Worm (Caenorhabditis elegans) whole organism, mixed stage, embryonic: ENCODE data around the gene F01G10.6.

Source experiments
- ces-1 ChIP-seq: fragments of 150-350 bp; optimal IDR thresholded peaks from 2 replicates; lab custom pipeline; 2014; ENCODE audit warnings: missing biosample characterization, missing genetic modification reagents, missing genetic modification characterization
- elt-3 ChIP-seq: fragments of 150-350 bp; optimal IDR thresholded peaks from 2 replicates; lab custom pipeline; 2014; ENCODE audit warnings: missing biosample characterization, missing genetic modification characterization
- lin-13 ChIP-seq: fragments of 150-350 bp; optimal IDR thresholded peaks from 2 replicates; lab custom pipeline; 2014; ENCODE audit warnings: missing biosample characterization, missing genetic modification characterization
- mep-1 ChIP-seq: fragments of 150-350 bp; optimal IDR thresholded peaks from 2 replicates; lab custom pipeline; 2017; ENCODE audit warnings: missing biosample characterization, missing genetic modification reagents, missing genetic modification characterization, inconsistent platforms
- nhr-2 ChIP-seq: fragments of 150-350 bp; optimal IDR thresholded peaks from 2 replicates; lab custom pipeline; 2014; ENCODE audit warnings: missing biosample characterization, missing genetic modification characterization
- sem-2 ChIP-seq: fragments of 200-800 bp; sonication (Bioruptor generic); optimal IDR thresholded peaks from 2 replicates; lab custom pipeline; 2018; ENCODE audit warnings: mild to moderate bottlenecking, missing genetic modification characterization, missing compliant biosample characterization
- snpc-4 ChIP-seq: fragments of 150-350 bp; optimal IDR thresholded peaks from 2 replicates; lab custom pipeline; 2014; ENCODE audit warnings: missing biosample characterization, missing genetic modification characterization
- unc-39 ChIP-seq: fragments of 150-350 bp; optimal IDR thresholded peaks from 2 replicates; lab custom pipeline; 2014; ENCODE audit warnings: missing biosample characterization, missing genetic modification characterization
- unc-62 ChIP-seq: fragments of 150-350 bp; optimal IDR thresholded peaks from 2 replicates; lab custom pipeline; 2014; ENCODE audit warnings: missing biosample characterization, missing genetic modification reagents, missing genetic modification characterization
- ztf-11 ChIP-seq: fragments of 150-350 bp; optimal IDR thresholded peaks from 2 replicates; lab custom pipeline; 2014; ENCODE audit warnings: missing biosample characterization, missing genetic modification characterization

- TF ChIP-seq ces-1 (GFP tag; lab: Kevin White, UChicago), result no peak
- TF ChIP-seq ztf-11 (tag; lab: Kevin White, UChicago), result no peak
- TF ChIP-seq nhr-2 (tag; lab: Kevin White, UChicago), result peak; percentile 93
- TF ChIP-seq unc-39 (tag; lab: Kevin White, UChicago), result no peak
- TF ChIP-seq lin-13 (tag; lab: Kevin White, UChicago), result no peak
- no peak for TF ChIP-seq elt-3 (tag; lab: Kevin White, UChicago)
- TF ChIP-seq sem-2, result no peak
- TF ChIP-seq unc-62 (GFP tag; lab: Kevin White, UChicago), result no peak
- no peak for TF ChIP-seq mep-1 (tag; lab: Kevin White, UChicago)
- TF ChIP-seq snpc-4, result no peak
These were observed 14.2 kb upstream of the F01G10.6 start, which contains the start of gene lipl-7 for ce11 chrIV:10241659-10242058.
